1 worm cellular context compared by ENCODE assay signal in the genomic region with DNA sequence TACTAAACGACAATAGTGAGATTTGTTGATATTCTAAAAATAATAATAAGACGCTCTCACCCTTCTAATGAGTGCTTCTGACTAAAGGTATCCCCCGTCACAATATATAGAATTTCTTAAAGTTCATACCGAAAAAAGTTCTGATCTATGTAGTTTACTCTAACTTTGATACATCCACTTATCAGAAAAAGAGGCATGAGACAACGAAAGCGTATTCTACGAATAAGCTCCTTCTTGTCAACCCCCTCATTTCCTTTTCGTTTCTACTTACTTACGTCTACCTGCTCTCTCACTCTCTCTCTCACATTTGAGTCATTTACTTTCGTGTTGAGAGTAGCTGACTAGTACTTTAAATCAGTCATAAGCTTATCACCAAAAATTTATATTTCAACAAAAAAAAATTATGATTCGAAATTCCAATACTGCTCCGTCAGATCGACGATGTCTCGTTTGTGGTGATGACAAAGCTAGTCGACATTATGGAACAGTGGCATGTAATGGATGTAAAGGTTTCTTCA.
TF ChIP-seq lines count a peak whose summit lies in the region.

No protein-coding gene starts in this region.

TF ChIP-seq in whole organism, L1 larva, 84 proteins besides CTCF, POLR2A, EP300 and RAD21 (continued from another document):
- TF ChIP-seq egl-13 (tag; optimal IDR thresholded peaks at IDR 0.05; lab: Kevin White, UChicago) (no peak), dsc-1 (tag; optimal IDR thresholded peaks at IDR 0.05; lab: Kevin White, UChicago) (peak; percentile 69), egl-27 (tag; optimal IDR thresholded peaks at IDR 0.05; lab: Kevin White, UChicago) (no peak), mdl-1 (tag; optimal IDR thresholded peaks at IDR 0.05; lab: Kevin White, UChicago) (no peak), zag-1 (tag; optimal IDR thresholded peaks at IDR 0.05; lab: Kevin White, UChicago) (no peak), unc-62 (GFP tag; optimal IDR thresholded peaks at IDR 0.05; lab: Kevin White, UChicago) (no peak), isw-1 (GFP tag; IDR thresholded peaks at IDR 0.05; lab: Robert Waterston, UW) (no peak), pqm-1 (tag; optimal IDR thresholded peaks at IDR 0.05; lab: Kevin White, UChicago) (no peak), hlh-4 (tag; optimal IDR thresholded peaks at IDR 0.05; lab: Kevin White, UChicago) (no peak), nhr-71 (tag; optimal IDR thresholded peaks at IDR 0.05; lab: Kevin White, UChicago) (peak; percentile 84), ceh-88 (GFP tag; IDR thresholded peaks at IDR 0.05; lab: Robert Waterston, UW) (no peak), irx-1 (tag; optimal IDR thresholded peaks at IDR 0.05; lab: Kevin White, UChicago) (no peak), C34B4.2 (tag; optimal IDR thresholded peaks at IDR 0.05; lab: Kevin White, UChicago) (no peak), fkh-10 (GFP tag; optimal IDR thresholded peaks at IDR 0.05; lab: Kevin White, UChicago) (no peak), nhr-12 (tag; optimal IDR thresholded peaks at IDR 0.05; lab: Kevin White, UChicago) (no peak), nhr-11 (tag; optimal IDR thresholded peaks at IDR 0.05; lab: Kevin White, UChicago) (no peak), jun-1 (tag; optimal IDR thresholded peaks at IDR 0.05; lab: Kevin White, UChicago) (no peak), rnt-1 (tag; optimal IDR thresholded peaks at IDR 0.05; lab: Kevin White, UChicago) (no peak), sox-4 (tag; optimal IDR thresholded peaks at IDR 0.05; lab: Kevin White, UChicago) (peak; percentile 9), F16B12.6 (tag; optimal IDR thresholded peaks at IDR 0.05; lab: Kevin White, UChicago) (no peak), hpl-2 (GFP tag; optimal IDR thresholded peaks at IDR 0.05; lab: Kevin White, UChicago) (no peak), lsy-2 (tag; optimal IDR thresholded peaks at IDR 0.05; lab: Kevin White, UChicago) (peak in 1 of 2 experiments; percentile 15), nhr-84 (tag; optimal IDR thresholded peaks at IDR 0.05; lab: Kevin White, UChicago) (no peak), elt-2 (tag; optimal IDR thresholded peaks at IDR 0.05; lab: Kevin White, UChicago) (no peak), nhr-90 (tag; optimal IDR thresholded peaks at IDR 0.05; lab: Kevin White, UChicago; ENCODE audit: poor library complexity) (no peak)
